Worm (Caenorhabditis elegans) whole organism, L2 larva: Measurements from ENCODE around the gene znf-474.

Experiments used
- C34F6.9 ChIP-seq: fragments of 150-350 bp; optimal IDR thresholded peaks from 2 replicates; lab custom pipeline; 2014; ENCODE audit warnings: missing biosample characterization, missing genetic modification characterization
- crh-2 ChIP-seq: sonication (generic microtip); optimal IDR thresholded peaks from 2 replicates; lab custom pipeline; 2017; ENCODE audit warnings: missing biosample characterization, missing genetic modification characterization
- dmd-4 ChIP-seq: sonication (generic microtip); optimal IDR thresholded peaks from 2 replicates; lab custom pipeline; 2017; ENCODE audit warnings: missing biosample characterization, missing genetic modification characterization
- lin-13 ChIP-seq: fragments of 150-350 bp; optimal IDR thresholded peaks from 2 replicates; lab custom pipeline; 2014; ENCODE audit warnings: missing biosample characterization, missing genetic modification reagents, missing genetic modification characterization
- lsy-2 ChIP-seq, 2 experiments: fragments of 150-350 bp in 1 of 2; sonication (generic microtip) in 1 of 2; optimal IDR thresholded peaks; 2 replicates each; lab custom pipeline; 2014 to 2017; ENCODE audit warnings: missing biosample characterization in 2 of 2, missing genetic modification characterization in 2 of 2
- mbf-1 ChIP-seq: sonication (generic microtip); optimal IDR thresholded peaks from 2 replicates; lab custom pipeline; 2017; ENCODE audit warnings: missing biosample characterization, missing genetic modification characterization
- mdl-1 ChIP-seq, 2 experiments: fragments of 150-350 bp in 1 of 2; sonication (generic microtip) in 1 of 2; optimal IDR thresholded peaks; 2 replicates each; lab custom pipeline; 2017; ENCODE audit warnings: missing biosample characterization in 2 of 2, missing genetic modification characterization in 2 of 2
- nhr-129 ChIP-seq: fragments of 150-350 bp; optimal IDR thresholded peaks from 2 replicates; lab custom pipeline; 2014; ENCODE audit warnings: missing biosample characterization, missing genetic modification characterization
- nhr-21 ChIP-seq: fragments of 150-350 bp; optimal IDR thresholded peaks from 2 replicates; lab custom pipeline; 2014; ENCODE audit warnings: missing biosample characterization, missing genetic modification characterization
- nhr-6 ChIP-seq: fragments of 150-350 bp; optimal IDR thresholded peaks from 2 replicates; lab custom pipeline; 2014; ENCODE audit warnings: missing biosample characterization, missing genetic modification characterization
- nhr-77 ChIP-seq: fragments of 150-350 bp; optimal IDR thresholded peaks from 2 replicates; lab custom pipeline; 2014; ENCODE audit warnings: missing biosample characterization, missing genetic modification characterization
- sma-9 ChIP-seq, 2 experiments: fragments of 150-350 bp in 1 of 2; sonication (generic microtip) in 1 of 2; optimal IDR thresholded peaks; 2 replicates each; lab custom pipeline; 2014 to 2016; ENCODE audit warnings: missing genetic modification characterization in 2 of 2, mild to moderate bottlenecking in 1 of 2, missing biosample characterization in 1 of 2, missing compliant biosample characterization in 1 of 2, missing genetic modification reagents in 1 of 2, moderate library complexity in 1 of 2
- unc-55 ChIP-seq: fragments of 150-350 bp; sonication (generic microtip); optimal IDR thresholded peaks from 3 replicates; lab custom pipeline; 2014; ENCODE audit warnings: missing biosample characterization, missing genetic modification reagents, missing genetic modification characterization
- ztf-4 ChIP-seq: fragments of 150-350 bp; optimal IDR thresholded peaks from 2 replicates; lab custom pipeline; 2014; ENCODE audit warnings: missing biosample characterization, missing genetic modification characterization

The znf-474 gene

ce11 chrX:12200577-12200976, 50.9 kb downstream of the znf-474 start:
- TF ChIP-seq mdl-1 (tag; optimal IDR thresholded peaks at IDR 0.05; lab: Kevin White, UChicago), result no peak
- peak; percentile 3 for TF ChIP-seq ztf-4 (tag; lab: Kevin White, UChicago)
- peak; percentile 7 for TF ChIP-seq dmd-4 (tag; lab: Kevin White, UChicago)
- TF ChIP-seq mbf-1 (tag; lab: Kevin White, UChicago), result no peak
- TF ChIP-seq lsy-2 (tag; optimal IDR thresholded peaks at IDR 0.05; lab: Kevin White, UChicago), result peak in 1 of 2 experiments; percentile 59
- TF ChIP-seq sma-9 (GFP tag; optimal IDR thresholded peaks at IDR 0.05; lab: Kevin White, UChicago), result peak; percentile 54
- TF ChIP-seq sma-9 (tag; optimal IDR thresholded peaks at IDR 0.05; lab: Kevin White, UChicago), result no peak
- TF ChIP-seq nhr-21 (tag; lab: Kevin White, UChicago), result peak; percentile 33
- no peak for TF ChIP-seq nhr-77
- TF ChIP-seq unc-55 (GFP tag; lab: Kevin White, UChicago), result peak; percentile 9
- TF ChIP-seq crh-2 (tag; lab: Kevin White, UChicago), result peak; percentile 72
- peak; percentile 39 for TF ChIP-seq nhr-6
- TF ChIP-seq lin-13 (GFP tag; lab: Kevin White, UChicago), result peak; percentile 28
- peak; percentile 37 for TF ChIP-seq nhr-129 (tag; lab: Kevin White, UChicago)
- TF ChIP-seq C34F6.9, result peak; percentile 72
